Fruit fly (Drosophila melanogaster) whole organism, adult: Measurements from ENCODE around the gene CG12502.

ENCODE experiments used
- CG12768 ChIP-seq: fragments of 200-800 bp; sonication (Bioruptor generic); optimal IDR thresholded peaks from 2 replicates; lab custom pipeline; 2017; ENCODE audit warnings: missing biosample characterization, missing genetic modification characterization, mild to moderate bottlenecking, moderate library complexity, missing genetic modification reagents
- CG1620 ChIP-seq: fragments of 200-800 bp; sonication (Bioruptor generic); optimal IDR thresholded peaks from 2 replicates; lab custom pipeline; 2016; ENCODE audit warnings: missing biosample characterization, missing genetic modification characterization
- Crg-1 ChIP-seq: fragments of 200-800 bp; sonication (Bioruptor generic); optimal IDR thresholded peaks from 2 replicates; lab custom pipeline; 2016; ENCODE audit warnings: missing biosample characterization, missing genetic modification characterization
- tj ChIP-seq: fragments of 200-800 bp; sonication (Bioruptor generic); optimal IDR thresholded peaks from 3 replicates; lab custom pipeline; 2017; ENCODE audit warnings: missing biosample characterization, mild to moderate bottlenecking, missing genetic modification characterization, moderate library complexity

dm6 chr3L:914852-915251, 49.7 kb downstream of the CG12502 start:
- TF ChIP-seq tj (no peak), CG12768 (GFP tag; lab: Kevin White, UChicago) (no peak), CG1620 (GFP tag; lab: Kevin White, UChicago) (no peak), Crg-1 (GFP tag; lab: Kevin White, UChicago) (no peak)
